Worm (Caenorhabditis elegans) whole organism, L4 larva: ENCODE measurements around the gene C09G4.4.

Source experiments
- D1046.2 ChIP-seq: fragments of 200-800 bp; sonication (Bioruptor generic); IDR thresholded peaks from 2 replicates; pipeline ENCODE4 v1.3.6; 2022; ENCODE audit warnings: missing genetic modification characterization, missing compliant biosample characterization
- F37D6.2 ChIP-seq: sonication (generic microtip); optimal IDR thresholded peaks from 2 replicates; lab custom pipeline; 2016; ENCODE audit warnings: mild to moderate bottlenecking, missing genetic modification characterization, missing compliant biosample characterization
- Y105C5A.15 ChIP-seq: fragments of 200-800 bp; sonication (Bioruptor generic); IDR thresholded peaks from 2 replicates; pipeline ENCODE4 v1.3.6; 2022; ENCODE audit warnings: missing genetic modification characterization, missing compliant biosample characterization
- Y48G9A.11 ChIP-seq: fragments of 200-800 bp; sonication (Bioruptor generic); IDR thresholded peaks from 2 replicates; pipeline ENCODE4 v1.3.6; 2022; ENCODE audit warnings: missing genetic modification reagents, missing genetic modification characterization, missing compliant biosample characterization
- Y5F2A.4 ChIP-seq: fragments of 200-800 bp; sonication (Bioruptor generic); optimal IDR thresholded peaks from 2 replicates; lab custom pipeline; 2018; ENCODE audit warnings: mild to moderate bottlenecking, missing genetic modification characterization, missing compliant biosample characterization
- ZK337.2 ChIP-seq: fragments of 200-800 bp; sonication (Bioruptor generic); IDR thresholded peaks from 2 replicates; pipeline ENCODE4 v1.3.6; 2022; ENCODE audit warnings: missing genetic modification reagents, missing genetic modification characterization, missing compliant biosample characterization
- ama-1 ChIP-seq: fragments of 150-350 bp; optimal IDR thresholded peaks from 2 replicates; lab custom pipeline; 2014; ENCODE audit warnings: inconsistent platforms, mixed read lengths
- attf-4 ChIP-seq: sonication (generic microtip); optimal IDR thresholded peaks from 3 replicates; lab custom pipeline; 2017; ENCODE audit warnings: missing biosample characterization, missing genetic modification characterization
- ceh-44 ChIP-seq: fragments of 200-800 bp; sonication (Bioruptor generic); IDR thresholded peaks from 2 replicates; pipeline ENCODE4 v1.3.6; 2022; ENCODE audit warnings: missing genetic modification reagents, missing genetic modification characterization, missing compliant biosample characterization
- ces-1 ChIP-seq: fragments of 150-350 bp; sonication (generic microtip); optimal IDR thresholded peaks from 4 replicates; lab custom pipeline; 2014; ENCODE audit warnings: missing biosample characterization, missing genetic modification reagents, missing genetic modification characterization
- ctbp-1 ChIP-seq: fragments of 200-800 bp; sonication (Bioruptor generic); IDR thresholded peaks from 2 replicates; pipeline ENCODE4 v1.3.6; 2022; ENCODE audit warnings: missing genetic modification reagents, missing genetic modification characterization, missing compliant biosample characterization
- daf-12 ChIP-seq: fragments of 150-350 bp; optimal IDR thresholded peaks from 2 replicates; lab custom pipeline; 2014; ENCODE audit warnings: missing biosample characterization, missing genetic modification reagents, missing genetic modification characterization
- daf-16 ChIP-seq, 3 experiments: sonication (generic microtip); optimal IDR thresholded peaks; 2 replicates each; lab custom pipeline; 2016 to 2017; ENCODE audit warnings: missing genetic modification characterization in 3 of 3, missing genetic modification reagents in 3 of 3, mild to moderate bottlenecking in 2 of 3, missing compliant biosample characterization in 2 of 3, missing biosample characterization in 1 of 3, moderate library complexity in 1 of 3
- dmd-6 ChIP-seq: fragments of 200-800 bp; sonication (Bioruptor generic); IDR thresholded peaks from 2 replicates; pipeline ENCODE4 v1.3.6; 2022; ENCODE audit warnings: missing genetic modification reagents, missing genetic modification characterization, missing compliant biosample characterization
- dmd-8 ChIP-seq: fragments of 200-800 bp; sonication (Bioruptor generic); IDR thresholded peaks from 2 replicates; pipeline ENCODE4 v1.3.6; 2022; ENCODE audit warnings: missing genetic modification characterization, missing compliant biosample characterization
- duxl-1 ChIP-seq: sonication (generic microtip); optimal IDR thresholded peaks from 2 replicates; lab custom pipeline; 2016; ENCODE audit warnings: mild to moderate bottlenecking, missing genetic modification characterization, moderate library complexity, missing compliant biosample characterization; ENCODE audit not compliant: poor library complexity
- dve-1 ChIP-seq: sonication (generic microtip); optimal IDR thresholded peaks from 2 replicates; lab custom pipeline; 2017; ENCODE audit warnings: antibody characterized with exemption, mild to moderate bottlenecking, missing genetic modification characterization, missing compliant biosample characterization; ENCODE audit not compliant: insufficient read depth
- fkh-10 ChIP-seq: fragments of 150-350 bp; optimal IDR thresholded peaks from 2 replicates; lab custom pipeline; 2014; ENCODE audit warnings: missing biosample characterization, missing genetic modification reagents, missing genetic modification characterization
- fos-1 ChIP-seq: fragments of 150-350 bp; optimal IDR thresholded peaks from 2 replicates; lab custom pipeline; 2014; ENCODE audit warnings: missing biosample characterization, missing genetic modification characterization
- hif-1 ChIP-seq, 2 experiments: sonication (generic microtip); optimal IDR thresholded peaks; 2 replicates each; lab custom pipeline; 2016 to 2017; ENCODE audit warnings: missing compliant biosample characterization in 2 of 2, missing genetic modification characterization in 2 of 2, missing genetic modification reagents in 2 of 2, missing genotype in 2 of 2, mild to moderate bottlenecking in 1 of 2
- hlh-30 ChIP-seq: sonication (generic microtip); optimal IDR thresholded peaks from 2 replicates; lab custom pipeline; 2017; ENCODE audit warnings: antibody characterized with exemption, mild to moderate bottlenecking, missing genetic modification characterization, missing compliant biosample characterization; ENCODE audit not compliant: insufficient read depth
- jun-1 ChIP-seq: fragments of 150-350 bp; optimal IDR thresholded peaks from 2 replicates; lab custom pipeline; 2014; ENCODE audit warnings: missing biosample characterization, missing genetic modification reagents, missing genetic modification characterization
- lin-39 ChIP-seq: fragments of 150-350 bp; optimal IDR thresholded peaks from 2 replicates; lab custom pipeline; 2014; ENCODE audit warnings: missing biosample characterization, missing genetic modification reagents, missing genetic modification characterization
- madf-9 ChIP-seq: fragments of 200-800 bp; sonication (Bioruptor generic); conservative IDR thresholded peaks from 2 replicates; pipeline ENCODE4 v1.3.6; 2022; ENCODE audit warnings: missing genetic modification reagents, missing genetic modification characterization, missing compliant biosample characterization
- mdt-29 ChIP-seq: fragments of 200-800 bp; sonication (Bioruptor generic); IDR thresholded peaks from 2 replicates; pipeline ENCODE4 v1.3.6; 2022; ENCODE audit warnings: missing genetic modification reagents, missing genetic modification characterization, missing compliant biosample characterization
- mes-2 ChIP-seq: sonication (generic microtip); optimal IDR thresholded peaks from 2 replicates; lab custom pipeline; 2016; ENCODE audit warnings: missing genotype, mild to moderate bottlenecking, missing genetic modification characterization, missing compliant biosample characterization; ENCODE audit not compliant: poor library complexity, severe bottlenecking
- mxl-3 ChIP-seq: fragments of 200-800 bp; sonication (Bioruptor generic); optimal IDR thresholded peaks from 2 replicates; lab custom pipeline; 2018; ENCODE audit warnings: mild to moderate bottlenecking, missing genetic modification characterization, missing compliant biosample characterization
- nhr-10 ChIP-seq: fragments of 150-350 bp; optimal IDR thresholded peaks from 2 replicates; lab custom pipeline; 2014; ENCODE audit warnings: missing biosample characterization, missing genetic modification characterization
- nhr-237 ChIP-seq: sonication (generic microtip); optimal IDR thresholded peaks from 2 replicates; lab custom pipeline; 2017; ENCODE audit warnings: missing biosample characterization, missing genetic modification characterization
- nhr-25 ChIP-seq: sonication (generic microtip); optimal IDR thresholded peaks from 2 replicates; lab custom pipeline; 2017; ENCODE audit warnings: missing genetic modification characterization, mild to moderate bottlenecking, missing compliant biosample characterization, antibody characterized with exemption, moderate library complexity, borderline replicate concordance; ENCODE audit not compliant: insufficient read depth
- nhr-41 ChIP-seq: fragments of 200-800 bp; sonication (Bioruptor generic); IDR thresholded peaks from 2 replicates; pipeline ENCODE4 v1.3.6; 2022; ENCODE audit warnings: missing genetic modification reagents, missing genetic modification characterization, missing compliant biosample characterization
- nhr-48 ChIP-seq: sonication (generic microtip); optimal IDR thresholded peaks from 2 replicates; lab custom pipeline; 2016; ENCODE audit warnings: mild to moderate bottlenecking, missing genetic modification characterization, missing compliant biosample characterization
- nhr-6 ChIP-seq: fragments of 150-350 bp; optimal IDR thresholded peaks from 2 replicates; lab custom pipeline; 2014; ENCODE audit warnings: missing biosample characterization, missing genetic modification characterization
- nhr-77 ChIP-seq: fragments of 150-350 bp; optimal IDR thresholded peaks from 2 replicates; lab custom pipeline; 2014; ENCODE audit warnings: missing biosample characterization, missing genetic modification characterization
- pha-4 ChIP-seq, 2 experiments: fragments of 150-350 bp in 1 of 2; fragments of 200-800 bp in 1 of 2; sonication (Bioruptor generic) in 1 of 2; IDR thresholded peaks in 1 of 2; optimal IDR thresholded peaks in 1 of 2; 2 replicates each; pipeline versions ENCODE4 v1.3.6 to Lab custom; 2014 to 2022; ENCODE audit warnings: missing genetic modification characterization in 2 of 2, missing genetic modification reagents in 2 of 2, missing biosample characterization in 1 of 2, missing compliant biosample characterization in 1 of 2
- php-3 ChIP-seq: fragments of 200-800 bp; sonication (Bioruptor generic); IDR thresholded peaks from 2 replicates; pipeline ENCODE4 v1.3.6; 2022; ENCODE audit warnings: missing genetic modification reagents, missing genetic modification characterization, missing compliant biosample characterization
- rbr-2 ChIP-seq: sonication (generic microtip); optimal IDR thresholded peaks from 2 replicates; lab custom pipeline; 2016; ENCODE audit warnings: missing genotype, missing genetic modification characterization, missing compliant biosample characterization
- saeg-2 ChIP-seq: fragments of 200-800 bp; sonication (Bioruptor generic); IDR thresholded peaks from 2 replicates; pipeline ENCODE4 v1.3.6; 2022; ENCODE audit warnings: missing genetic modification reagents, missing genetic modification characterization, missing compliant biosample characterization
- set-16 ChIP-seq: fragments of 200-800 bp; sonication (Bioruptor generic); IDR thresholded peaks from 2 replicates; pipeline ENCODE4 v1.3.6; 2022; ENCODE audit warnings: missing genetic modification reagents, missing genetic modification characterization, missing compliant biosample characterization
- skn-1 ChIP-seq: fragments of 150-350 bp; optimal IDR thresholded peaks from 2 replicates; lab custom pipeline; 2014; ENCODE audit warnings: missing biosample characterization, missing genetic modification characterization
- snpc-4 ChIP-seq: fragments of 150-350 bp; optimal IDR thresholded peaks from 2 replicates; lab custom pipeline; 2014; ENCODE audit warnings: missing biosample characterization, missing genetic modification characterization
- spr-1 ChIP-seq: sonication (generic microtip); optimal IDR thresholded peaks from 2 replicates; lab custom pipeline; 2016; ENCODE audit warnings: mild to moderate bottlenecking, missing genetic modification characterization, missing compliant biosample characterization
- tra-1 ChIP-seq: fragments of 200-800 bp; sonication (Bioruptor generic); IDR thresholded peaks from 2 replicates; pipeline ENCODE4 v1.3.6; 2022; ENCODE audit warnings: missing genetic modification reagents, missing genetic modification characterization, missing compliant biosample characterization
- unc-130 ChIP-seq: sonication (generic microtip); optimal IDR thresholded peaks from 2 replicates; lab custom pipeline; 2016; ENCODE audit warnings: missing genetic modification reagents, missing genetic modification characterization, missing compliant biosample characterization
- unc-39 ChIP-seq: sonication (generic microtip); optimal IDR thresholded peaks from 2 replicates; lab custom pipeline; 2017; ENCODE audit warnings: missing biosample characterization, missing genetic modification characterization
- zfp-2 ChIP-seq: sonication (generic microtip); optimal IDR thresholded peaks from 2 replicates; lab custom pipeline; 2016; ENCODE audit warnings: mild to moderate bottlenecking, missing genetic modification characterization, missing compliant biosample characterization
- zip-11 ChIP-seq: fragments of 200-800 bp; sonication (Bioruptor generic); IDR thresholded peaks from 2 replicates; pipeline ENCODE4 v1.3.6; 2022; ENCODE audit warnings: missing genetic modification characterization, missing compliant biosample characterization
- ztf-7 ChIP-seq: fragments of 150-350 bp; optimal IDR thresholded peaks from 2 replicates; lab custom pipeline; 2014; ENCODE audit warnings: missing biosample characterization, missing genetic modification characterization

Gene C09G4.4

ce11 chrIV:8538659-8539173, 25.9 kb downstream of the C09G4.4 start, which contains the start of gene hyl-1 (continued):
- TF ChIP-seq ztf-7 (tag; lab: Kevin White, UChicago) (no peak), saeg-2 (GFP tag; lab: Robert Waterston, UW) (no peak), daf-12 (tag; lab: Kevin White, UChicago) (no peak), Y5F2A.4 (GFP tag; lab: Kevin White, UChicago) (no peak), fos-1 (no peak), set-16 (GFP tag; lab: Robert Waterston, UW) (no peak), dve-1 (tag; lab: Kevin White, UChicago) (no peak), zip-11 (GFP tag; lab: Robert Waterston, UW) (0 out of 2 replicates have a peak, but pooled peaks have one; percentile 19), daf-16 (GFP tag; optimal IDR thresholded peaks at IDR 0.05; lab: Kevin White, UChicago) (no peak), daf-16 (tag; optimal IDR thresholded peaks at IDR 0.05; lab: Kevin White, UChicago) (no peak), hif-1 (tag; optimal IDR thresholded peaks at IDR 0.05; lab: Kevin White, UChicago) (no peak), php-3 (no peak), madf-9 (no peak), D1046.2 (GFP tag; lab: Robert Waterston, UW) (no peak)

ce11 chrIV:8539645-8540044, 26.9 kb downstream of the C09G4.4 start:
- TF ChIP-seq duxl-1 (no peak), Y105C5A.15 (GFP tag; lab: Robert Waterston, UW) (no peak), unc-39 (tag; lab: Kevin White, UChicago) (no peak), attf-4 (no peak), nhr-25 (tag; lab: Kevin White, UChicago) (no peak), zfp-2 (no peak), Y5F2A.4 (GFP tag; lab: Kevin White, UChicago) (no peak), Y48G9A.11 (GFP tag; lab: Robert Waterston, UW) (no peak), F37D6.2 (no peak), nhr-237 (no peak), lin-39 (tag; lab: Kevin White, UChicago) (no peak), dmd-6 (GFP tag; lab: Robert Waterston, UW) (peak; percentile 80), nhr-10 (tag; lab: Kevin White, UChicago) (no peak), mes-2 (tag; lab: Kevin White, UChicago) (no peak), unc-130 (no peak), nhr-41 (GFP tag; lab: Robert Waterston, UW) (no peak), fkh-10 (GFP tag; lab: Kevin White, UChicago) (no peak), ceh-44 (GFP tag; lab: Robert Waterston, UW) (no peak), tra-1 (GFP tag; lab: Robert Waterston, UW) (no peak), rbr-2 (tag; lab: Kevin White, UChicago) (no peak), ces-1 (GFP tag; lab: Kevin White, UChicago) (no peak), jun-1 (tag; lab: Kevin White, UChicago) (no peak), pha-4 (GFP tag; IDR thresholded peaks at IDR 0.05; lab: Robert Waterston, UW) (no peak), pha-4 (tag; optimal IDR thresholded peaks at IDR 0.05; lab: Kevin White, UChicago) (no peak), mxl-3 (GFP tag; lab: Kevin White, UChicago) (no peak), nhr-77 (tag; lab: Kevin White, UChicago) (peak; percentile 24), ZK337.2 (GFP tag; lab: Robert Waterston, UW) (no peak), nhr-6 (tag; lab: Kevin White, UChicago) (no peak), ctbp-1 (GFP tag; lab: Robert Waterston, UW) (no peak), ztf-7 (tag; lab: Kevin White, UChicago) (no peak), skn-1 (tag; lab: Kevin White, UChicago) (no peak), fos-1 (no peak), daf-12 (tag; lab: Kevin White, UChicago) (no peak), madf-9 (no peak), mdt-29 (no peak), spr-1 (no peak), ama-1 (no peak), nhr-48 (tag; lab: Kevin White, UChicago) (no peak), hlh-30 (tag; lab: Kevin White, UChicago) (peak; percentile 1), snpc-4 (tag; lab: Kevin White, UChicago) (no peak), dmd-8 (GFP tag; lab: Robert Waterston, UW) (no peak)
